Fruit fly (Drosophila melanogaster) whole organism, wandering third instar larva: Measurements from ENCODE around the gene Gpdh1.
A peak's percentile ranks its signal among the peaks of the same experiment; 100 is the strongest.

Source experiments
- Abd-B ChIP-seq: fragments of >200 bp; optimal IDR thresholded peaks from 2 replicates; lab custom pipeline; 2017; ENCODE audit warnings: missing biosample characterization, missing genetic modification characterization
- CG32264 ChIP-seq: fragments of 200-800 bp; sonication (Bioruptor generic); optimal IDR thresholded peaks from 2 replicates; lab custom pipeline; 2016; ENCODE audit warnings: missing biosample characterization, missing genetic modification characterization
- CG9705 ChIP-seq: fragments of 200-800 bp; sonication (Bioruptor generic); optimal IDR thresholded peaks from 2 replicates; lab custom pipeline; 2018; ENCODE audit warnings: missing biosample characterization, mild to moderate bottlenecking, missing genetic modification characterization
- CrebA ChIP-seq: fragments of 200-800 bp; sonication (Bioruptor generic); optimal IDR thresholded peaks from 2 replicates; lab custom pipeline; 2016; ENCODE audit warnings: missing biosample characterization, mild to moderate bottlenecking, missing genetic modification characterization, borderline replicate concordance
- Dfd ChIP-seq: fragments of >200 bp; optimal IDR thresholded peaks from 2 replicates; lab custom pipeline; 2017; ENCODE audit warnings: missing biosample characterization, missing genetic modification characterization
- Dif ChIP-seq: fragments of 200-275, 200-300 bp; sonication (Bioruptor generic); optimal IDR thresholded peaks from 2 replicates; lab custom pipeline; 2018; ENCODE audit warnings: missing biosample characterization, missing genetic modification characterization; ENCODE audit not compliant: partially characterized antibody
- GATAd ChIP-seq: sonication (Bioruptor generic); optimal IDR thresholded peaks from 2 replicates; lab custom pipeline; 2016; ENCODE audit warnings: missing biosample characterization, missing genetic modification characterization
- HLH106 ChIP-seq: fragments of 200-800 bp; optimal IDR thresholded peaks from 3 replicates; lab custom pipeline; 2019; ENCODE audit warnings: missing biosample characterization, mild to moderate bottlenecking, missing genetic modification characterization, moderate library complexity
- Hnf4 ChIP-seq: fragments of 200-800 bp; sonication (Bioruptor generic); optimal IDR thresholded peaks from 2 replicates; lab custom pipeline; 2016; ENCODE audit warnings: missing biosample characterization, mild to moderate bottlenecking, missing genetic modification characterization
- Hr78 ChIP-seq: fragments of >200 bp; optimal IDR thresholded peaks from 2 replicates; lab custom pipeline; 2017; ENCODE audit warnings: missing biosample characterization, missing genetic modification characterization
- Hr83 ChIP-seq: fragments of 200-300 bp; sonication (Bioruptor generic); optimal IDR thresholded peaks from 2 replicates; lab custom pipeline; 2016; ENCODE audit warnings: missing biosample characterization, mild to moderate bottlenecking, missing genetic modification characterization, moderate library complexity; ENCODE audit not compliant: poor library complexity, severe bottlenecking
- Jra ChIP-seq: sonication (Bioruptor generic); optimal IDR thresholded peaks from 2 replicates; lab custom pipeline; 2016; ENCODE audit warnings: missing biosample characterization, missing genetic modification characterization
- Mio ChIP-seq: sonication (Bioruptor generic); optimal IDR thresholded peaks from 2 replicates; lab custom pipeline; 2016; ENCODE audit warnings: missing biosample characterization, missing genetic modification characterization
- Myc ChIP-seq: fragments of >200 bp; optimal IDR thresholded peaks from 2 replicates; lab custom pipeline; 2017
- N ChIP-seq: fragments of >200 bp; optimal IDR thresholded peaks from 2 replicates; lab custom pipeline; 2018; ENCODE audit warnings: missing biosample characterization, missing external identifiers, missing genetic modification characterization
- OdsH ChIP-seq: fragments of 200-800 bp; sonication (Bioruptor generic); optimal IDR thresholded peaks from 2 replicates; lab custom pipeline; 2016; ENCODE audit warnings: missing biosample characterization, mild to moderate bottlenecking, missing genetic modification characterization
- Rel ChIP-seq, 2 experiments: fragments of 200-800 bp; sonication (Bioruptor generic) in 1 of 2; optimal IDR thresholded peaks; 2 replicates in 1 of 2; 3 replicates in 1 of 2; lab custom pipeline; 2016 to 2019; ENCODE audit warnings: mild to moderate bottlenecking in 2 of 2, missing biosample characterization in 2 of 2, missing genetic modification characterization in 2 of 2, moderate library complexity in 1 of 2
- Sp1 ChIP-seq: fragments of 200-800 bp; sonication (Bioruptor generic); optimal IDR thresholded peaks from 3 replicates; lab custom pipeline; 2019; ENCODE audit warnings: missing biosample characterization, mild to moderate bottlenecking, missing genetic modification characterization, moderate library complexity
- Vsx2 ChIP-seq: fragments of 200-300, 225-300 bp; sonication (Bioruptor generic); optimal IDR thresholded peaks from 2 replicates; lab custom pipeline; 2018; ENCODE audit warnings: missing biosample characterization, missing genetic modification characterization; ENCODE audit not compliant: partially characterized antibody
- br ChIP-seq: fragments of 200-800 bp; sonication (Bioruptor generic); optimal IDR thresholded peaks from 2 replicates; lab custom pipeline; 2016; ENCODE audit warnings: missing biosample characterization, missing genetic modification characterization
- brk ChIP-seq: fragments of 200-800 bp; sonication (Bioruptor generic); optimal IDR thresholded peaks from 2 replicates; lab custom pipeline; 2016; ENCODE audit warnings: missing biosample characterization, mild to moderate bottlenecking, missing genetic modification characterization
- dl ChIP-seq, 2 experiments: fragments of 175-275, 200-275 bp in 1 of 2; fragments of 200-275 bp in 1 of 2; sonication (Bioruptor generic); optimal IDR thresholded peaks; lab custom pipeline; 2018; ENCODE audit warnings: mild to moderate bottlenecking in 2 of 2, missing biosample characterization in 2 of 2, missing genetic modification characterization in 2 of 2, moderate library complexity in 2 of 2; ENCODE audit not compliant: partially characterized antibody in 2 of 2, insufficient read depth in 1 of 2
- dmrt93B ChIP-seq: fragments of 200-800 bp; sonication (Bioruptor generic); optimal IDR thresholded peaks from 2 replicates; lab custom pipeline; 2018; ENCODE audit warnings: missing biosample characterization, mild to moderate bottlenecking, missing genetic modification characterization
- dsf ChIP-seq: sonication (Bioruptor generic); optimal IDR thresholded peaks from 2 replicates; lab custom pipeline; 2016; ENCODE audit warnings: missing biosample characterization, missing genetic modification characterization, borderline replicate concordance
- ey ChIP-seq: fragments of 200-800 bp; sonication (Bioruptor generic); optimal IDR thresholded peaks from 2 replicates; lab custom pipeline; 2016; ENCODE audit warnings: missing biosample characterization, missing genetic modification characterization
- foxo ChIP-seq, 2 experiments: fragments of 200-800 bp; sonication (Bioruptor generic); optimal IDR thresholded peaks; 2 replicates in 1 of 2; 3 replicates in 1 of 2; lab custom pipeline; 2016 to 2017; ENCODE audit warnings: missing biosample characterization in 2 of 2, missing genetic modification characterization in 2 of 2
- fru ChIP-seq: fragments of 200-800 bp; sonication (Bioruptor generic); optimal IDR thresholded peaks from 3 replicates; lab custom pipeline; 2016; ENCODE audit warnings: missing biosample characterization, mild to moderate bottlenecking, missing genetic modification characterization
- h ChIP-seq: fragments of 200-800 bp; sonication (Bioruptor generic); optimal IDR thresholded peaks from 3 replicates; lab custom pipeline; 2016; ENCODE audit warnings: missing biosample characterization, mild to moderate bottlenecking, missing genetic modification characterization
- jim ChIP-seq: fragments of 175-275, 200-325 bp; sonication (Bioruptor generic); optimal IDR thresholded peaks from 2 replicates; lab custom pipeline; 2016; ENCODE audit warnings: missing biosample characterization, mild to moderate bottlenecking, missing genetic modification characterization
- lola ChIP-seq: fragments of >200 bp; optimal IDR thresholded peaks from 2 replicates; lab custom pipeline; 2017; ENCODE audit warnings: missing biosample characterization, missing genetic modification characterization
- pan ChIP-seq: fragments of >200 bp; optimal IDR thresholded peaks from 2 replicates; lab custom pipeline; 2017
- psq ChIP-seq: fragments of 200-800 bp; sonication (Bioruptor generic); optimal IDR thresholded peaks from 3 replicates; lab custom pipeline; 2017; ENCODE audit warnings: missing biosample characterization, mild to moderate bottlenecking, missing genetic modification characterization, moderate library complexity
- rgr ChIP-seq: fragments of 200-800 bp; sonication (Bioruptor generic); optimal IDR thresholded peaks from 3 replicates; lab custom pipeline; 2016; ENCODE audit warnings: missing biosample characterization, mild to moderate bottlenecking, missing genetic modification characterization
- sage ChIP-seq: fragments of 200-800 bp; sonication (Bioruptor generic); optimal IDR thresholded peaks from 2 replicates; lab custom pipeline; 2016; ENCODE audit warnings: missing biosample characterization, mild to moderate bottlenecking, missing genetic modification characterization
- sv ChIP-seq: fragments of 200-800 bp; sonication (Bioruptor generic); optimal IDR thresholded peaks from 3 replicates; lab custom pipeline; 2016; ENCODE audit warnings: missing biosample characterization, missing genetic modification characterization
- tai ChIP-seq: sonication (Bioruptor generic); optimal IDR thresholded peaks from 2 replicates; lab custom pipeline; 2016; ENCODE audit warnings: missing biosample characterization, missing genetic modification characterization
- usp ChIP-seq: fragments of >200 bp; optimal IDR thresholded peaks from 2 replicates; lab custom pipeline; 2017; ENCODE audit warnings: missing biosample characterization, missing genetic modification characterization
- woc ChIP-seq: sonication (Bioruptor generic); optimal IDR thresholded peaks from 2 replicates; lab custom pipeline; 2016; ENCODE audit warnings: missing biosample characterization, mild to moderate bottlenecking, missing genetic modification characterization

The Gpdh1 gene

DNA sequence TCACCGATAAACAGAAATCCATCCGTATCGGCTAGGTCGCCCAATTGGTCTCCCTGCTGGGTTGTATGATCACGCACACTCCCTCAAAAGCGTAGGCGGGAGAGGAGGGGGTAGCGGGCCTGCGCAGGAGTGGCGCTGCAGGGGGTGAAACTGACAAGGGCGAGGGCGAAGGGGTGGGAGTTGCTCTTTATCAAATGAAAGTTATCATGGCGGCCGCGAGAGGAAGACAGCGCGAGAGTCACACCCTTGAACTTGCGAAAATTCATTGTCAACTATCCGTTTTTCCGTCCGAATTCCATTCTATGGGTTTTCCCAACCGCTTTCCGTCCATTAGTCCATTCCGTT lies 35.6 kb downstream of the Gpdh1 start:
- TF ChIP-seq h (GFP tag; lab: Kevin White, UChicago) (no peak), CrebA (GFP tag; lab: Kevin White, UChicago) (no peak), sage (GFP tag; lab: Kevin White, UChicago) (no peak), dmrt93B (GFP tag; lab: Kevin White, UChicago) (peak; percentile 4), Hnf4 (GFP tag; lab: Kevin White, UChicago) (no peak), Hr83 (no peak), Dif (GFP tag; lab: Kevin White, UChicago) (peak; percentile 4)

DNA sequence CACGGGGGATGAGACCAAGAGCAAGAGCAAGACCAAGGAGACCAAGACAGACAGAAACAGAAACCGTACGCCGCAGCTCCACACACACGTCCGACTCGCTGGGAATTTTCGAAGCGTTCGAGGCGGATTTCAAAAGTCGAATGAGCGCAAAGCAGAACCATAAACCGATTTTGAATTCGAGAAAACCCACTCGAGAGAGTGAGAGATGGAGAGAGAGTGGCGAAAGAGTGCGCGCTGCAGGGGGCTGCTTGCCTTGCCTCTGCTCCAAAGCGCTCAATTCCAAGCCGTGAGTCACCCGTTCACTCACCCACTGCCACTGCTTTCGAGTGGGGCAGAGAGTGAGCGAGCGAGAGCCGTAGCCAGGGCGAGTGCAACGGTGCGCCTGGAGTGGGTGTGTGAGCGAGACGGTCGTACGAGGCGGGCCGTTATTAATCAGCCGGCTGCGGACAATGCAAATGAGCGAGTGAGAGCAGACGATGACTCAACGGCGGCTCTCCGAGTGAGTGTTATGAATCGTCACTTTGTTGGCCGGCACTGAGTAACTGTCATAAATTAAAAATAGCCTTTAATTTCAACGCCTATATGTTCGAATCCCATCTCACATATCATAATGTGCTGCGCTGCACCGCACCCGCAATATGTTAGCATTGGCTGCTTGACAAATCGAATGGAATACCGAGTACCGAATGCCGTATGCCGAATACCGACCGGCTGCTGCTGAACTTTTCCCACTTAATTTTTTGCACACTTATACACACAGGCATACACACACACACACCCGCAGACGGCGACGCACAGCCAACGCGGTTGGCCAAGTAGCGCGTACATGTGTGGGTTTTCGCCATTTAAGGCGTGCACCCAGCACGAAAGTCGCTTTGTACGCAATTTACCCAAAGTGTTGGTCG lies 36.8 kb downstream of the Gpdh1 start:
- TF ChIP-seq CrebA (GFP tag; lab: Kevin White, UChicago), result peak; percentile 84
- peak; percentile 56 for TF ChIP-seq psq (GFP tag; lab: Kevin White, UChicago)
- peak; percentile 26 for TF ChIP-seq woc
- peak; percentile 85 to 94 for TF ChIP-seq dl (GFP tag; optimal IDR thresholded peaks at IDR 0.05; lab: Kevin White, UChicago; ENCODE audit: insufficient read depth in 1 of 2, partially characterized antibody in 2 of 2)
- TF ChIP-seq rgr, result peak; percentile 70
- no peak for TF ChIP-seq sv (GFP tag; lab: Kevin White, UChicago)
- TF ChIP-seq Jra, result peak; percentile 98
- TF ChIP-seq CG9705 (GFP tag; lab: Kevin White, UChicago), result no peak
- TF ChIP-seq jim, result no peak
- no peak for TF ChIP-seq Hr78 (GFP tag; lab: Kevin White, UChicago)
- TF ChIP-seq dmrt93B (GFP tag; lab: Kevin White, UChicago), result no peak
- TF ChIP-seq Rel (GFP tag; optimal IDR thresholded peaks at IDR 0.05; lab: Kevin White, UChicago), result peak; percentile 81
- TF ChIP-seq Rel (tag; optimal IDR thresholded peaks at IDR 0.05; lab: Kevin White, UChicago), result peak; percentile 71
- peak; percentile 62 for TF ChIP-seq br (GFP tag; lab: Kevin White, UChicago)
- peak; percentile 95 for TF ChIP-seq Dif (GFP tag; lab: Kevin White, UChicago)
- peak; percentile 75 for TF ChIP-seq Hr83
- peak; percentile 77 for TF ChIP-seq h (GFP tag; lab: Kevin White, UChicago)
- no peak for TF ChIP-seq Vsx2
- peak; percentile 50 for TF ChIP-seq Hnf4 (GFP tag; lab: Kevin White, UChicago)
- no peak for TF ChIP-seq Abd-B
- no peak for TF ChIP-seq Myc (lab: Kevin White, UChicago)
- TF ChIP-seq OdsH, result peak; percentile 54
- TF ChIP-seq N, result no peak
- TF ChIP-seq GATAd (GFP tag; lab: Kevin White, UChicago), result no peak
- no peak for TF ChIP-seq dsf (GFP tag; lab: Kevin White, UChicago)
- peak; percentile 31 for TF ChIP-seq CG32264
- TF ChIP-seq lola (GFP tag; lab: Kevin White, UChicago), result no peak
- TF ChIP-seq Dfd (GFP tag; lab: Kevin White, UChicago), result no peak
- peak; percentile 58 for TF ChIP-seq brk
- no peak for TF ChIP-seq pan (lab: Kevin White, UChicago)
- peak; percentile 11 for TF ChIP-seq HLH106 (tag; lab: Kevin White, UChicago)
- TF ChIP-seq fru (GFP tag; lab: Kevin White, UChicago), result peak; percentile 25
- TF ChIP-seq foxo (GFP tag; optimal IDR thresholded peaks at IDR 0.05; lab: Kevin White, UChicago), result peak; percentile 45 to 46
- TF ChIP-seq Sp1, result peak; percentile 71
- TF ChIP-seq ey, result peak; percentile 35
- peak; percentile 40 for TF ChIP-seq Mio (GFP tag; lab: Kevin White, UChicago)
- peak; percentile 39 for TF ChIP-seq sage (GFP tag; lab: Kevin White, UChicago)
- no peak for TF ChIP-seq usp (GFP tag; lab: Kevin White, UChicago)
- TF ChIP-seq tai (GFP tag; lab: Kevin White, UChicago), result no peak
